Worm (Caenorhabditis elegans) whole organism, L2 larva: ENCODE data around the gene atx-3.
A peak's percentile ranks its signal among the peaks of the same experiment; 100 is the strongest.

Source experiments
- F13H6.1 ChIP-seq: sonication (generic microtip); optimal IDR thresholded peaks from 2 replicates; lab custom pipeline; 2016; ENCODE audit warnings: missing genetic modification characterization, missing compliant biosample characterization
- R02D3.7 ChIP-seq: fragments of 150-350 bp; optimal IDR thresholded peaks from 2 replicates; lab custom pipeline; 2014; ENCODE audit warnings: missing biosample characterization, missing genetic modification characterization
- Y55F3AM.14 ChIP-seq: fragments of 200-800 bp; sonication (Bioruptor generic); optimal IDR thresholded peaks from 2 replicates; lab custom pipeline; 2018; ENCODE audit warnings: mild to moderate bottlenecking, missing genetic modification characterization, missing compliant biosample characterization
- ZK546.5 ChIP-seq: sonication (generic microtip); optimal IDR thresholded peaks from 2 replicates; lab custom pipeline; 2017; ENCODE audit warnings: missing biosample characterization, missing genetic modification characterization
- alr-1 ChIP-seq: fragments of 150-350 bp; optimal IDR thresholded peaks from 2 replicates; lab custom pipeline; 2014; ENCODE audit warnings: missing biosample characterization, missing genetic modification characterization
- aly-2 ChIP-seq: fragments of 150-350 bp; optimal IDR thresholded peaks from 2 replicates; lab custom pipeline; 2014; ENCODE audit warnings: missing biosample characterization, missing genetic modification characterization
- ama-1 ChIP-seq: fragments of 150-350 bp; optimal IDR thresholded peaks from 2 replicates; lab custom pipeline; 2018; ENCODE audit warnings: inconsistent platforms
- ceh-82 ChIP-seq: fragments of 150-350 bp; optimal IDR thresholded peaks from 2 replicates; lab custom pipeline; 2014; ENCODE audit warnings: missing biosample characterization, missing genetic modification characterization
- dmd-4 ChIP-seq: sonication (generic microtip); optimal IDR thresholded peaks from 2 replicates; lab custom pipeline; 2017; ENCODE audit warnings: missing biosample characterization, missing genetic modification characterization
- elt-1 ChIP-seq: fragments of 150-350 bp; optimal IDR thresholded peaks from 2 replicates; lab custom pipeline; 2014; ENCODE audit warnings: missing biosample characterization, missing genetic modification characterization
- elt-3 ChIP-seq: sonication (generic microtip); optimal IDR thresholded peaks from 2 replicates; lab custom pipeline; 2017; ENCODE audit warnings: missing biosample characterization, missing genetic modification characterization
- fos-1 ChIP-seq: fragments of 150-350 bp; optimal IDR thresholded peaks from 2 replicates; lab custom pipeline; 2014; ENCODE audit warnings: missing biosample characterization, missing genetic modification characterization
- lin-39 ChIP-seq: fragments of 150-350 bp; optimal IDR thresholded peaks from 2 replicates; lab custom pipeline; 2014; ENCODE audit warnings: missing biosample characterization, missing genetic modification reagents, missing genetic modification characterization
- lsy-2 ChIP-seq, 2 experiments: fragments of 150-350 bp in 1 of 2; sonication (generic microtip) in 1 of 2; optimal IDR thresholded peaks; 2 replicates each; lab custom pipeline; 2014 to 2017; ENCODE audit warnings: missing biosample characterization in 2 of 2, missing genetic modification characterization in 2 of 2
- mbf-1 ChIP-seq: sonication (generic microtip); optimal IDR thresholded peaks from 2 replicates; lab custom pipeline; 2017; ENCODE audit warnings: missing biosample characterization, missing genetic modification characterization
- nhr-10 ChIP-seq: sonication (generic microtip); optimal IDR thresholded peaks from 2 replicates; lab custom pipeline; 2017; ENCODE audit warnings: missing biosample characterization, missing genetic modification characterization
- nhr-11 ChIP-seq: fragments of 150-350 bp; optimal IDR thresholded peaks from 2 replicates; lab custom pipeline; 2014; ENCODE audit warnings: missing biosample characterization, missing genetic modification characterization
- nhr-12 ChIP-seq: fragments of 150-350 bp; optimal IDR thresholded peaks from 2 replicates; lab custom pipeline; 2014; ENCODE audit warnings: missing biosample characterization, missing genetic modification characterization
- nhr-21 ChIP-seq: fragments of 150-350 bp; optimal IDR thresholded peaks from 2 replicates; lab custom pipeline; 2014; ENCODE audit warnings: missing biosample characterization, missing genetic modification characterization
- nhr-237 ChIP-seq: fragments of 150-350 bp; optimal IDR thresholded peaks from 2 replicates; lab custom pipeline; 2014; ENCODE audit warnings: missing biosample characterization, missing genetic modification characterization
- nhr-25 ChIP-seq: fragments of 150-350 bp; sonication (generic microtip); optimal IDR thresholded peaks from 3 replicates; lab custom pipeline; 2014; ENCODE audit warnings: missing biosample characterization, missing genetic modification characterization
- nhr-77 ChIP-seq: fragments of 150-350 bp; optimal IDR thresholded peaks from 2 replicates; lab custom pipeline; 2014; ENCODE audit warnings: missing biosample characterization, missing genetic modification characterization
- peb-1 ChIP-seq: fragments of 150-350 bp; optimal IDR thresholded peaks from 2 replicates; lab custom pipeline; 2014; ENCODE audit warnings: missing biosample characterization, missing genetic modification characterization
- sem-4 ChIP-seq: fragments of 150-350 bp; optimal IDR thresholded peaks from 2 replicates; lab custom pipeline; 2014; ENCODE audit warnings: missing biosample characterization, missing genetic modification reagents, missing genetic modification characterization
- skn-1 ChIP-seq: sonication (generic microtip); optimal IDR thresholded peaks from 2 replicates; lab custom pipeline; 2017; ENCODE audit warnings: missing biosample characterization, missing genetic modification characterization
- sma-3 ChIP-seq: sonication (generic microtip); optimal IDR thresholded peaks from 2 replicates; lab custom pipeline; 2016; ENCODE audit warnings: missing genetic modification reagents, missing genetic modification characterization, missing compliant biosample characterization
- sma-9 ChIP-seq, 2 experiments: fragments of 150-350 bp in 1 of 2; sonication (generic microtip) in 1 of 2; optimal IDR thresholded peaks; 2 replicates each; lab custom pipeline; 2014 to 2016; ENCODE audit warnings: missing genetic modification characterization in 2 of 2, mild to moderate bottlenecking in 1 of 2, missing biosample characterization in 1 of 2, missing compliant biosample characterization in 1 of 2, missing genetic modification reagents in 1 of 2, moderate library complexity in 1 of 2
- snpc-4 ChIP-seq: fragments of 150-350 bp; optimal IDR thresholded peaks from 2 replicates; lab custom pipeline; 2014; ENCODE audit warnings: missing biosample characterization, missing genetic modification characterization
- unc-39 ChIP-seq: fragments of 150-350 bp; optimal IDR thresholded peaks from 2 replicates; lab custom pipeline; 2014; ENCODE audit warnings: missing biosample characterization, missing genetic modification characterization
- unc-55 ChIP-seq: fragments of 150-350 bp; sonication (generic microtip); optimal IDR thresholded peaks from 3 replicates; lab custom pipeline; 2014; ENCODE audit warnings: missing biosample characterization, missing genetic modification reagents, missing genetic modification characterization
- unc-62 ChIP-seq: fragments of 150-350 bp; optimal IDR thresholded peaks from 2 replicates; lab custom pipeline; 2014; ENCODE audit warnings: missing biosample characterization, missing genetic modification reagents, missing genetic modification characterization
- ztf-1 ChIP-seq: fragments of 200-800 bp; sonication (Bioruptor generic); conservative IDR thresholded peaks from 2 replicates; pipeline ENCODE4 v1.3.6; 2022; ENCODE audit warnings: missing genetic modification characterization, missing compliant biosample characterization
- ztf-11 ChIP-seq: sonication (generic microtip); optimal IDR thresholded peaks from 2 replicates; lab custom pipeline; 2017; ENCODE audit warnings: missing biosample characterization, missing genetic modification characterization

The atx-3 gene

ce11 chrV:15577395-15577896 is at the start of gene atx-3:
atx-3 (minus strand) TSS chrV:15577445.
- TF ChIP-seq ama-1 (lab: Kevin White, UChicago) (no peak), fos-1 (tag; lab: Kevin White, UChicago) (no peak), nhr-25 (tag; lab: Kevin White, UChicago) (peak; percentile 34), nhr-21 (tag; lab: Kevin White, UChicago) (no peak), nhr-11 (tag; lab: Kevin White, UChicago) (no peak), dmd-4 (tag; lab: Kevin White, UChicago) (no peak)

- TF ChIP-seq alr-1 (tag; lab: Kevin White, UChicago) (no peak), elt-1 (tag; lab: Kevin White, UChicago) (no peak), nhr-25 (tag; lab: Kevin White, UChicago) (no peak), mbf-1 (tag; lab: Kevin White, UChicago) (no peak), unc-55 (GFP tag; lab: Kevin White, UChicago) (no peak), lsy-2 (tag; optimal IDR thresholded peaks at IDR 0.05; lab: Kevin White, UChicago) (no peak), unc-62 (no peak), sma-3 (no peak), Y55F3AM.14 (GFP tag; lab: Kevin White, UChicago) (no peak), dmd-4 (tag; lab: Kevin White, UChicago) (no peak), peb-1 (no peak), nhr-10 (tag; lab: Kevin White, UChicago) (no peak), unc-39 (tag; lab: Kevin White, UChicago) (no peak), elt-3 (tag; lab: Kevin White, UChicago) (no peak)
Measured at ce11 chrV:15625561-15625960, 48.3 kb upstream of the atx-3 start, which contains the start of gene C55A1.11. C55A1.11 (plus strand) TSS chrV:15625861.

- TF ChIP-seq skn-1 = no peak
- no peak for TF ChIP-seq aly-2
- no peak for TF ChIP-seq nhr-25 (tag; lab: Kevin White, UChicago)
- TF ChIP-seq R02D3.7 (tag; lab: Kevin White, UChicago) = no peak
- TF ChIP-seq sem-4 (tag; lab: Kevin White, UChicago) = no peak
- TF ChIP-seq snpc-4 (tag; lab: Kevin White, UChicago) = no peak
- no peak for TF ChIP-seq F13H6.1
- no peak for TF ChIP-seq dmd-4 (tag; lab: Kevin White, UChicago)
- TF ChIP-seq nhr-10 (tag; lab: Kevin White, UChicago) = no peak
- TF ChIP-seq nhr-77 (tag; lab: Kevin White, UChicago) = no peak
- no peak for TF ChIP-seq sma-9 (GFP tag; optimal IDR thresholded peaks at IDR 0.05; lab: Kevin White, UChicago)
- TF ChIP-seq sma-9 (tag; optimal IDR thresholded peaks at IDR 0.05; lab: Kevin White, UChicago) = no peak
Measured at ce11 chrV:15621518-15621917, 44.3 kb upstream of the atx-3 start, which contains the start of gene C55A1.1. C55A1.1 (plus strand) TSS chrV:15621818.

ce11 chrV:15614534-15614933 is 37.3 kb upstream of the atx-3 start:
- TF ChIP-seq nhr-12 (tag; lab: Kevin White, UChicago) (no peak), unc-62 (no peak), sma-9 (GFP tag; optimal IDR thresholded peaks at IDR 0.05; lab: Kevin White, UChicago) (no peak), sma-9 (tag; optimal IDR thresholded peaks at IDR 0.05; lab: Kevin White, UChicago) (no peak), ZK546.5 (no peak)

ce11 chrV:15612886-15613285 is 35.6 kb upstream of the atx-3 start, which contains the start of gene str-263:
str-263 (plus strand) TSS chrV:15613186.
- TF ChIP-seq mbf-1 (tag; lab: Kevin White, UChicago) = no peak
- no peak for TF ChIP-seq ceh-82 (tag; lab: Kevin White, UChicago)
- no peak for TF ChIP-seq ama-1 (lab: Kevin White, UChicago)
- no peak for TF ChIP-seq skn-1
- TF ChIP-seq nhr-237 (tag; lab: Kevin White, UChicago) = no peak
- no peak for TF ChIP-seq unc-62
- TF ChIP-seq elt-1 (tag; lab: Kevin White, UChicago) = no peak
- TF ChIP-seq fos-1 (tag; lab: Kevin White, UChicago) = no peak
- no peak for TF ChIP-seq lin-39 (tag; lab: Kevin White, UChicago)
- TF ChIP-seq ztf-1 (GFP tag; lab: Robert Waterston, UW) = no peak
- TF ChIP-seq ztf-11 = no peak
- no peak for TF ChIP-seq R02D3.7 (tag; lab: Kevin White, UChicago)
- no peak for TF ChIP-seq snpc-4 (tag; lab: Kevin White, UChicago)
- TF ChIP-seq sma-3 = no peak
- no peak for TF ChIP-seq lsy-2 (tag; optimal IDR thresholded peaks at IDR 0.05; lab: Kevin White, UChicago)
- TF ChIP-seq nhr-77 (tag; lab: Kevin White, UChicago) = no peak
